Worm (Caenorhabditis elegans): ENCODE results near the gene C06B3.16.

- TF ChIP-seq ama-1 (optimal IDR thresholded peaks at IDR 0.05) (no peak), ama-1 (GFP tag; optimal IDR thresholded peaks at IDR 0.05) (no peak), nfya-1 (tag; optimal IDR thresholded peaks at IDR 0.05; ENCODE audit: borderline replicate concordance, insufficient read depth) (no peak), zim-3 (tag; optimal IDR thresholded peaks at IDR 0.05) (no peak)
Observed at ce11 chrV:13946385-13947019, 15.2 kb downstream of the C06B3.16 start, which contains the start of the genes srx-10 and clec-226.
